Worm (Caenorhabditis elegans) whole organism, L3 larva: Measurements from ENCODE around the gene aat-4.

ENCODE experiments used
- egl-5 ChIP-seq: fragments of 150-350 bp; optimal IDR thresholded peaks from 2 replicates; lab custom pipeline; 2017; ENCODE audit warnings: missing biosample characterization, missing genetic modification reagents, missing genetic modification characterization, inconsistent platforms
- nfya-1 ChIP-seq: sonication (generic microtip); optimal IDR thresholded peaks from 2 replicates; lab custom pipeline; 2017; ENCODE audit warnings: missing genetic modification characterization, mild to moderate bottlenecking, missing compliant biosample characterization, antibody characterized with exemption, moderate library complexity; ENCODE audit not compliant: insufficient read depth
- nhr-11 ChIP-seq: fragments of 150-350 bp; optimal IDR thresholded peaks from 2 replicates; lab custom pipeline; 2014; ENCODE audit warnings: missing biosample characterization, missing genetic modification characterization
- nhr-43 ChIP-seq: sonication (generic microtip); optimal IDR thresholded peaks from 2 replicates; lab custom pipeline; 2016; ENCODE audit warnings: mild to moderate bottlenecking, missing genetic modification characterization, missing compliant biosample characterization; ENCODE audit not compliant: poor library complexity, severe bottlenecking
- snpc-4 ChIP-seq: fragments of 150-350 bp; optimal IDR thresholded peaks from 2 replicates; lab custom pipeline; 2014; ENCODE audit warnings: missing biosample characterization, missing genetic modification characterization
- ztf-4 ChIP-seq: fragments of 150-350 bp; optimal IDR thresholded peaks from 2 replicates; lab custom pipeline; 2014; ENCODE audit warnings: missing biosample characterization, missing genetic modification characterization

DNA sequence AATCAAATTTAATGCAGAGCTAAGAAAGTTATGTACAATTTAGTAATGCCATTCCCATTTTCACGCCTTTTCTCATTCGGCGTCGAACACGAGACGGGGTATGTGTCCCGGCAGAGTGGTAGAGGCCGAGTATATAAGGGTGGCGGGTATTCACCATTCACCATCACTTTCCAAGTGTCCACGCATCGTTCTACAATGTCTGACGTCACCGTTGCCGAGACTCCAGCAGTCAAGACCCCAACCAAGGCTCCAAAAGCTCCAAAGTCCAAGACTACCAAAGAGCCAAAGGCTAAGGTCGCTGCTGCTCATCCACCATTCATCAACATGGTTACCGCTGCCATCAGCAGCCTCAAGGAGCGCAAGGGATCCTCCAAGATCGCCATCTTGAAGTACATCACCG, 18.6 kb upstream of the aat-4 start, which contains the start of gene hil-2:
- no peak for TF ChIP-seq ztf-4 (tag; lab: Kevin White, UChicago)
- no peak for TF ChIP-seq nhr-43 (tag; lab: Kevin White, UChicago)
- no peak for TF ChIP-seq snpc-4 (tag; lab: Kevin White, UChicago)
- no peak for TF ChIP-seq nfya-1
- TF ChIP-seq egl-5 (tag; lab: Kevin White, UChicago), result no peak
- no peak for TF ChIP-seq nhr-11 (tag; lab: Kevin White, UChicago)
